Fruit fly (Drosophila melanogaster) whole organism, adult: ENCODE data around the gene Glys.
A peak's percentile ranks its signal among the peaks of the same experiment; 100 is the strongest.

Experiments used
- CG11617 ChIP-seq: fragments of 200-800 bp; sonication (Bioruptor generic); optimal IDR thresholded peaks from 2 replicates; lab custom pipeline; 2017; ENCODE audit warnings: mild to moderate bottlenecking, missing biosample characterization, missing genetic modification reagents, missing genetic modification characterization
- CG12768 ChIP-seq: fragments of 200-800 bp; sonication (Bioruptor generic); optimal IDR thresholded peaks from 2 replicates; lab custom pipeline; 2017; ENCODE audit warnings: missing biosample characterization, missing genetic modification characterization, mild to moderate bottlenecking, moderate library complexity, missing genetic modification reagents
- CG14711 ChIP-seq: fragments of 200-800 bp; sonication (Bioruptor generic); optimal IDR thresholded peaks from 2 replicates; lab custom pipeline; 2018; ENCODE audit warnings: missing biosample characterization, mild to moderate bottlenecking, missing genetic modification characterization, moderate library complexity
- CG1620 ChIP-seq: fragments of 200-800 bp; sonication (Bioruptor generic); optimal IDR thresholded peaks from 2 replicates; lab custom pipeline; 2016; ENCODE audit warnings: missing biosample characterization, missing genetic modification characterization
- CG33017 ChIP-seq: fragments of 200-800 bp; sonication (Bioruptor generic); optimal IDR thresholded peaks from 2 replicates; lab custom pipeline; 2018; ENCODE audit warnings: missing biosample characterization, mild to moderate bottlenecking, missing genetic modification characterization, moderate library complexity
- CG5204 ChIP-seq: fragments of 200-800 bp; sonication (Bioruptor generic); optimal IDR thresholded peaks from 2 replicates; lab custom pipeline; 2016; ENCODE audit warnings: missing biosample characterization, missing genetic modification characterization
- CG7045 ChIP-seq: fragments of 200-800 bp; sonication (Bioruptor generic); optimal IDR thresholded peaks from 2 replicates; lab custom pipeline; 2017; ENCODE audit warnings: missing biosample characterization, mild to moderate bottlenecking, missing genetic modification characterization
- CG7101 ChIP-seq: fragments of 200-800 bp; sonication (Bioruptor generic); optimal IDR thresholded peaks from 2 replicates; lab custom pipeline; 2018; ENCODE audit warnings: missing biosample characterization, mild to moderate bottlenecking, missing genetic modification characterization, moderate library complexity
- Clk ChIP-seq: fragments of 200-800 bp; sonication (Bioruptor generic); optimal IDR thresholded peaks from 2 replicates; lab custom pipeline; 2017; ENCODE audit warnings: missing biosample characterization, missing genetic modification characterization
- Crg-1 ChIP-seq: fragments of 200-800 bp; sonication (Bioruptor generic); optimal IDR thresholded peaks from 2 replicates; lab custom pipeline; 2016; ENCODE audit warnings: missing biosample characterization, missing genetic modification characterization
- Hr96 ChIP-seq: fragments of 200-800 bp; sonication (Bioruptor generic); optimal IDR thresholded peaks from 2 replicates; lab custom pipeline; 2016; ENCODE audit warnings: missing biosample characterization, missing genetic modification characterization
- Mnt ChIP-seq: fragments of 200-800 bp; sonication (Bioruptor generic); optimal IDR thresholded peaks from 2 replicates; lab custom pipeline; 2016; ENCODE audit warnings: missing biosample characterization, mild to moderate bottlenecking, missing genetic modification characterization
- bab1 ChIP-seq: fragments of 200-800 bp; sonication (Bioruptor generic); optimal IDR thresholded peaks from 3 replicates; lab custom pipeline; 2019; ENCODE audit warnings: missing biosample characterization, mild to moderate bottlenecking, missing genetic modification characterization, moderate library complexity
- cic ChIP-seq: fragments of 200-800 bp; sonication (Bioruptor generic); optimal IDR thresholded peaks from 2 replicates; lab custom pipeline; 2017; ENCODE audit warnings: missing biosample characterization, mild to moderate bottlenecking, missing genetic modification characterization, moderate library complexity
- cnc ChIP-seq, 2 experiments: fragments of >200 bp; optimal IDR thresholded peaks; 2 replicates each; lab custom pipeline; 2017
- kay ChIP-seq: fragments of 200-800 bp; sonication (Bioruptor generic); peaks from one replicate; lab custom pipeline; 2016; ENCODE audit warnings: missing biosample characterization, missing genetic modification characterization, borderline replicate concordance
- ovo ChIP-seq: fragments of 200-800 bp; sonication (Bioruptor generic); optimal IDR thresholded peaks from 2 replicates; lab custom pipeline; 2016; ENCODE audit warnings: missing biosample characterization, missing genetic modification characterization
- pad ChIP-seq: fragments of 200-800 bp; sonication (Bioruptor generic); optimal IDR thresholded peaks from 3 replicates; lab custom pipeline; 2017; ENCODE audit warnings: missing biosample characterization, missing genetic modification characterization, mild to moderate bottlenecking, moderate library complexity, missing genetic modification reagents
- tj ChIP-seq: fragments of 200-800 bp; sonication (Bioruptor generic); optimal IDR thresholded peaks from 3 replicates; lab custom pipeline; 2017; ENCODE audit warnings: missing biosample characterization, mild to moderate bottlenecking, missing genetic modification characterization, moderate library complexity
- toe ChIP-seq: fragments of 200-800 bp; sonication (Bioruptor generic); optimal IDR thresholded peaks from 2 replicates; lab custom pipeline; 2016; ENCODE audit warnings: missing biosample characterization, missing genetic modification characterization

Glys gene

dm6 chr3R:15147038-15147744 is at the start of gene Glys:
TSS of gene Glys (minus strand) at chr3R:15147531.
- TF ChIP-seq CG11617 (peak; percentile 50), CG5204 (GFP tag; lab: Kevin White, UChicago) (no peak), toe (GFP tag; lab: Kevin White, UChicago) (no peak), CG33017 (tag; lab: Kevin White, UChicago) (peak; percentile 29), CG7045 (GFP tag; lab: Kevin White, UChicago) (no peak), Hr96 (GFP tag; lab: Kevin White, UChicago) (no peak), bab1 (peak; percentile 20), Crg-1 (GFP tag; lab: Kevin White, UChicago) (peak; percentile 15), tj (GFP tag; lab: Kevin White, UChicago) (peak; percentile 37), kay (GFP tag; lab: Kevin White, UChicago) (no peak), pad (GFP tag; lab: Kevin White, UChicago) (no peak), Clk (no peak), CG14711 (tag; lab: Kevin White, UChicago) (peak; percentile 23), cnc (optimal IDR thresholded peaks at IDR 0.05; lab: Kevin White, UChicago) (no peak), cic (peak; percentile 69), CG7101 (peak; percentile 18), CG1620 (peak; percentile 14), CG12768 (GFP tag; lab: Kevin White, UChicago) (peak; percentile 52), ovo (GFP tag; lab: Kevin White, UChicago) (no peak), Mnt (GFP tag; lab: Kevin White, UChicago) (peak; percentile 49)

dm6 chr3R:15196134-15197034 is 49.1 kb upstream of the Glys start, which contains the start of the genes Kpc1 and CG42542:
TSS of gene Kpc1 (minus strand) at chr3R:15196210.
TSS of gene CG42542 (plus strand) at chr3R:15196598.
- TF ChIP-seq bab1 (peak; percentile 25), CG1620 (peak; percentile 85), cnc (optimal IDR thresholded peaks at IDR 0.05; lab: Kevin White, UChicago) (no peak), CG11617 (peak; percentile 70), CG7045 (GFP tag; lab: Kevin White, UChicago) (peak; percentile 67), Crg-1 (GFP tag; lab: Kevin White, UChicago) (peak; percentile 72), CG33017 (tag; lab: Kevin White, UChicago) (peak; percentile 53), Clk (peak; percentile 78), CG12768 (GFP tag; lab: Kevin White, UChicago) (peak; percentile 76), toe (GFP tag; lab: Kevin White, UChicago) (peak; percentile 89), Mnt (GFP tag; lab: Kevin White, UChicago) (peak; percentile 75), pad (GFP tag; lab: Kevin White, UChicago) (peak; percentile 85), cic (peak; percentile 58), tj (GFP tag; lab: Kevin White, UChicago) (peak; percentile 89), CG5204 (GFP tag; lab: Kevin White, UChicago) (peak; percentile 79), CG14711 (tag; lab: Kevin White, UChicago) (peak; percentile 52), ovo (GFP tag; lab: Kevin White, UChicago) (peak; percentile 72), Hr96 (GFP tag; lab: Kevin White, UChicago) (peak; percentile 73), CG7101 (peak; percentile 75), kay (GFP tag; lab: Kevin White, UChicago) (peak; percentile 94)

dm6 chr3R:15181467-15181866 is 34.1 kb upstream of the Glys start, which contains the start of gene Mf:
TSS of gene Mf (minus strand) at chr3R:15181510.
- TF ChIP-seq CG7101 (peak; percentile 3), cic (no peak), pad (GFP tag; lab: Kevin White, UChicago) (no peak), CG33017 (tag; lab: Kevin White, UChicago) (no peak), Clk (no peak), kay (GFP tag; lab: Kevin White, UChicago) (peak; percentile 91), CG1620 (no peak), tj (GFP tag; lab: Kevin White, UChicago) (no peak), toe (GFP tag; lab: Kevin White, UChicago) (no peak), bab1 (no peak), CG12768 (GFP tag; lab: Kevin White, UChicago) (no peak), cnc (optimal IDR thresholded peaks at IDR 0.05; lab: Kevin White, UChicago) (no peak), CG7045 (GFP tag; lab: Kevin White, UChicago) (no peak)

DNA sequence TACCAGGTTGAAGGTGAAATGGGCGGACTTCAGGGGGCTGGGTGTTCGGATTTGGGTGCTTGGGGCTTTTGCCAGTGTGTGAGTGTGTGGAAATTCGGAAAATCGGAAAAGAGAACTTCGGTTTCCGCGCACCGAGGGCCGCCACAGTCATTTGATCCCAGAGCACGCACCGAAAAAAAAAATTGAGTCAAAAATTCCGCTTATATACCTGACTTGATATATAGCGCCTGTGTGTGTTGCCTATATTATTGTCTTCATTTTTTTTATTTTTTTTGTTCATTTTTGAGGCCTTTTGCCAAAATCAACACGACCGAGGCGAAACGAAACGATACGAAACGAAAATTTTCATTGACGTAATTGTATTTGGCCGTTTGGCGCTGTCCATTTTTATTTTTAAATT is 29.9 kb upstream of the Glys start:
- TF ChIP-seq Crg-1 (GFP tag; lab: Kevin White, UChicago) (no peak), kay (GFP tag; lab: Kevin White, UChicago) (peak; percentile 81)

DNA sequence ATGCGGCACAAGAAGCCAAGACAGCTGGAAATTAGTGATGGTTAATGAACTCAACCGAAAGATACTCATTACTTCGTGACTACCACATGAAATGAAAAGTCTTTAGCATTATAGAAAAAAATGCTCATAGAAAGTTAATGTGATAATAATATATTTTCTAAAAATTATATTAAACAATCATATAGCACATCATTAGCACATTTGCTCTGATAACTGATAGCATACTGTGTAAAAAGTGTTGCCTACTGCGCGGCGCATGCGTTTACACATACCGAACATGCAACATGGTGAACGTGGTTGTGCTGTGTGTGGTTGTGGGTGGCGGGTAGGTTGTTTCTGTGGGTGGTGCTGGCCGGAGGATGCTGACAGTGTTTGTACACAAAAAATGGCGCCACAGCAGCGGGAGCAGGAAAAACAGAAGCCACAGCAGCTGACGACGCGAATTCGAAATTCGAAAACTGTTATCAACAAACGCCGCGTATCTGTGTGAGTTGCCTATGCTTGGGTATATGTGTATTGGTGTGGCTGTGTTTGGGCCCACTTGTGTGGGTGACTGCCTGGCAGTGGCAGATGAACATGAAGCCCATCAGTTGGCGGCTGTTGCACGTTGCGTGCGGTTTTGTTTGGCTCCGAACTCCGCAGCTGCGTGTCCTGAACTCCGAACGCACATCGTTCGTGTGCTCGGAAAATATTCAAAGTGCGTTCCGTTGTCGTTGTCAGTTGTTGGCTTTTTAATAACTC is 2.6 kb upstream of the Glys start, which contains the start of gene Gyc88E:
Gene Gyc88E, plus strand, starts transcription at position 604 of the 741 bp plus-strand sequence.
- TF ChIP-seq CG12768 (GFP tag; lab: Kevin White, UChicago) (no peak), CG7101 (no peak), CG7045 (GFP tag; lab: Kevin White, UChicago) (no peak), kay (GFP tag; lab: Kevin White, UChicago) (no peak), Mnt (GFP tag; lab: Kevin White, UChicago) (no peak), CG1620 (no peak), cnc (optimal IDR thresholded peaks at IDR 0.05; lab: Kevin White, UChicago) (no peak)
